Fruit fly (Drosophila melanogaster) whole organism, embryonic: Measurements from ENCODE around the gene CG1896.

Source experiments
- Atf3 ChIP-seq: fragments of 200-800 bp; sonication (Bioruptor generic); optimal IDR thresholded peaks from 3 replicates; lab custom pipeline; 2016; ENCODE audit warnings: missing biosample characterization, missing genetic modification characterization
- C15 ChIP-seq: fragments of 200-800 bp; sonication (Bioruptor generic); IDR thresholded peaks from 3 replicates; pipeline ENCODE4 v1.3.6; 2022; ENCODE audit warnings: missing biosample characterization, missing genetic modification characterization
- CG1024 ChIP-seq: fragments of 200-800 bp; sonication (Bioruptor generic); IDR thresholded peaks from 2 replicates; pipeline ENCODE4 v1.3.6; 2022; ENCODE audit warnings: missing biosample characterization, missing genetic modification characterization
- CG10267 ChIP-seq: fragments of 200-800 bp; sonication (Bioruptor generic); optimal IDR thresholded peaks from 2 replicates; lab custom pipeline; 2018; ENCODE audit warnings: missing biosample characterization, mild to moderate bottlenecking, missing genetic modification characterization, moderate library complexity
- CG12299 ChIP-seq: fragments of 200-800 bp; sonication (Bioruptor generic); optimal IDR thresholded peaks from 2 replicates; lab custom pipeline; 2018; ENCODE audit warnings: missing biosample characterization, mild to moderate bottlenecking, missing genetic modification characterization
- CG13424 ChIP-seq: fragments of 200-800 bp; sonication (Bioruptor generic); optimal IDR thresholded peaks from 2 replicates; lab custom pipeline; 2019; ENCODE audit warnings: missing biosample characterization, mild to moderate bottlenecking, missing genetic modification characterization, moderate library complexity
- CG1603 ChIP-seq: fragments of 200-800 bp; sonication (Bioruptor generic); optimal IDR thresholded peaks from 2 replicates; lab custom pipeline; 2019; ENCODE audit warnings: missing biosample characterization, mild to moderate bottlenecking, missing genetic modification characterization, moderate library complexity
- CG16813 ChIP-seq: fragments of 200-800 bp; sonication (Bioruptor generic); IDR thresholded peaks from 3 replicates; pipeline ENCODE4 v1.3.6; 2022; ENCODE audit warnings: missing biosample characterization, missing genetic modification characterization; ENCODE audit not compliant: partially characterized antibody
- CG17359 ChIP-seq: fragments of 200-800 bp; sonication (Bioruptor generic); optimal IDR thresholded peaks from 3 replicates; lab custom pipeline; 2018; ENCODE audit warnings: missing biosample characterization, mild to moderate bottlenecking, missing genetic modification characterization, moderate library complexity
- CG18262 ChIP-seq: fragments of 200-800 bp; optimal IDR thresholded peaks from 3 replicates; lab custom pipeline; 2019; ENCODE audit warnings: missing biosample characterization, mild to moderate bottlenecking, missing genetic modification characterization, moderate library complexity
- CG2116 ChIP-seq: fragments of 200-800 bp; sonication (Bioruptor generic); optimal IDR thresholded peaks from 3 replicates; lab custom pipeline; 2018; ENCODE audit warnings: missing biosample characterization, mild to moderate bottlenecking, missing genetic modification characterization
- CG2712 ChIP-seq: fragments of 200-800 bp; optimal IDR thresholded peaks from 3 replicates; lab custom pipeline; 2019; ENCODE audit warnings: missing biosample characterization, mild to moderate bottlenecking, missing genetic modification characterization, moderate library complexity
- CG30020 ChIP-seq: fragments of 200-800 bp; optimal IDR thresholded peaks from 2 replicates; lab custom pipeline; 2019; ENCODE audit warnings: missing biosample characterization, mild to moderate bottlenecking, missing genetic modification characterization, moderate library complexity
- CG3065 ChIP-seq: fragments of 200-800 bp; sonication (Bioruptor generic); optimal IDR thresholded peaks from 2 replicates; lab custom pipeline; 2016; ENCODE audit warnings: missing biosample characterization, missing genetic modification characterization
- CG32532 ChIP-seq: fragments of 200-800 bp; sonication (Bioruptor generic); IDR thresholded peaks from 2 replicates; pipeline ENCODE4 v1.3.6; 2022; ENCODE audit warnings: missing biosample characterization, missing genetic modification characterization
- CG4360 ChIP-seq: fragments of 200-800 bp; sonication (Bioruptor generic); IDR thresholded peaks from 2 replicates; pipeline ENCODE4 v1.3.6; 2022; ENCODE audit warnings: missing biosample characterization, missing genetic modification characterization
- CG4424 ChIP-seq: fragments of 200-800 bp; sonication (Bioruptor generic); optimal IDR thresholded peaks from 3 replicates; lab custom pipeline; 2016; ENCODE audit warnings: missing biosample characterization, missing genetic modification characterization
- CG6791 ChIP-seq: fragments of 200-800 bp; sonication (Bioruptor generic); IDR thresholded peaks from 3 replicates; pipeline ENCODE4 v1.3.6; 2022; ENCODE audit warnings: missing biosample characterization, missing genetic modification characterization; ENCODE audit not compliant: partially characterized antibody
- CG6854 ChIP-seq: fragments of 200-800 bp; sonication (Bioruptor generic); optimal IDR thresholded peaks from 3 replicates; lab custom pipeline; 2017; ENCODE audit warnings: missing biosample characterization, mild to moderate bottlenecking, missing genetic modification characterization
- CG7839 ChIP-seq: fragments of 200-800 bp; sonication (Bioruptor generic); optimal IDR thresholded peaks from 3 replicates; lab custom pipeline; 2018; ENCODE audit warnings: missing biosample characterization, mild to moderate bottlenecking, missing genetic modification characterization, moderate library complexity
- Camta ChIP-seq: fragments of 200-800 bp; sonication (Bioruptor generic); optimal IDR thresholded peaks from 2 replicates; lab custom pipeline; 2016; ENCODE audit warnings: missing biosample characterization, missing genetic modification characterization
- CoRest ChIP-seq: fragments of 200-800 bp; sonication (Bioruptor generic); optimal IDR thresholded peaks from 3 replicates; lab custom pipeline; 2018; ENCODE audit warnings: missing biosample characterization, mild to moderate bottlenecking, missing genetic modification characterization, moderate library complexity
- Dbx ChIP-seq: fragments of 200-800 bp; sonication (Bioruptor generic); IDR thresholded peaks from 3 replicates; pipeline ENCODE4 v1.3.6; 2022; ENCODE audit warnings: missing biosample characterization, missing genetic modification characterization
- Dip3 ChIP-seq: fragments of 200-800 bp; sonication (Bioruptor generic); optimal IDR thresholded peaks from 3 replicates; lab custom pipeline; 2016; ENCODE audit warnings: missing biosample characterization, missing genetic modification characterization
- Drgx ChIP-seq: fragments of 200-800 bp; sonication (Bioruptor generic); IDR thresholded peaks from 2 replicates; pipeline ENCODE4 v1.3.6; 2022; ENCODE audit warnings: missing biosample characterization, missing genetic modification characterization
- ERR ChIP-seq: fragments of 200-800 bp; sonication (Bioruptor generic); optimal IDR thresholded peaks from 2 replicates; lab custom pipeline; 2016; ENCODE audit warnings: missing biosample characterization, missing genetic modification characterization
- Fer2 ChIP-seq: fragments of 200-800 bp; sonication (Bioruptor generic); optimal IDR thresholded peaks from 2 replicates; lab custom pipeline; 2018; ENCODE audit warnings: missing biosample characterization, mild to moderate bottlenecking, missing genetic modification characterization, moderate library complexity
- Oli ChIP-seq: fragments of 200-800 bp; sonication (Bioruptor generic); optimal IDR thresholded peaks from 2 replicates; lab custom pipeline; 2018; ENCODE audit warnings: missing biosample characterization, mild to moderate bottlenecking, missing genetic modification characterization, moderate library complexity
- PHDP ChIP-seq: fragments of 200-800 bp; sonication (Bioruptor generic); optimal IDR thresholded peaks from 3 replicates; lab custom pipeline; 2018; ENCODE audit warnings: missing biosample characterization, mild to moderate bottlenecking, missing genetic modification characterization, moderate library complexity
- Pdp1 ChIP-seq, 2 experiments: fragments of 200-800 bp; sonication (Bioruptor generic); optimal IDR thresholded peaks; 3 replicates each; lab custom pipeline; 2016; ENCODE audit warnings: missing biosample characterization in 2 of 2, missing genetic modification characterization in 2 of 2, mild to moderate bottlenecking in 1 of 2, moderate library complexity in 1 of 2
- Six4 ChIP-seq: fragments of 200-800 bp; sonication (Bioruptor generic); optimal IDR thresholded peaks from 2 replicates; lab custom pipeline; 2016; ENCODE audit warnings: missing biosample characterization, missing genetic modification characterization
- Sox102F ChIP-seq: fragments of 200-800 bp; sonication (Bioruptor generic); optimal IDR thresholded peaks from 2 replicates; lab custom pipeline; 2018; ENCODE audit warnings: missing biosample characterization, mild to moderate bottlenecking, missing genetic modification characterization, moderate library complexity
- Xrp1 ChIP-seq: fragments of 200-800 bp; sonication (Bioruptor generic); IDR thresholded peaks from 2 replicates; pipeline ENCODE4 v1.3.6; 2022; ENCODE audit warnings: missing biosample characterization, missing genetic modification characterization
- ap ChIP-seq: fragments of 200-800 bp; sonication (Bioruptor generic); IDR thresholded peaks from 2 replicates; pipeline ENCODE4 v1.3.6; 2022; ENCODE audit warnings: missing biosample characterization, missing genetic modification characterization
- bcd ChIP-seq: fragments of 200-800 bp; sonication (Bioruptor generic); optimal IDR thresholded peaks from 2 replicates; lab custom pipeline; 2017; ENCODE audit warnings: missing biosample characterization, mild to moderate bottlenecking, missing genetic modification characterization
- emc ChIP-seq: fragments of 200-800 bp; sonication (Bioruptor generic); optimal IDR thresholded peaks from 2 replicates; lab custom pipeline; 2016; ENCODE audit warnings: missing biosample characterization, missing genetic modification characterization
- eyg ChIP-seq: fragments of 200-800 bp; sonication (Bioruptor generic); optimal IDR thresholded peaks from 3 replicates; lab custom pipeline; 2016; ENCODE audit warnings: missing biosample characterization, missing genetic modification characterization
- fu2 ChIP-seq: fragments of 200-800 bp; sonication (Bioruptor generic); optimal IDR thresholded peaks from 2 replicates; lab custom pipeline; 2016; ENCODE audit warnings: missing biosample characterization, missing genetic modification characterization
- grn ChIP-seq: fragments of 200-800 bp; sonication (Bioruptor generic); optimal IDR thresholded peaks from 3 replicates; lab custom pipeline; 2017; ENCODE audit warnings: missing biosample characterization, missing genetic modification characterization
- lmd ChIP-seq: fragments of 200-800 bp; sonication (Bioruptor generic); IDR thresholded peaks from 2 replicates; pipeline ENCODE4 v1.3.6; 2022; ENCODE audit warnings: missing biosample characterization, missing genetic modification characterization
- pita ChIP-seq: fragments of 200-800 bp; sonication (Bioruptor generic); optimal IDR thresholded peaks from 2 replicates; lab custom pipeline; 2017; ENCODE audit warnings: missing biosample characterization, mild to moderate bottlenecking, missing genetic modification characterization
- psq ChIP-seq: fragments of 200-800 bp; sonication (Bioruptor generic); optimal IDR thresholded peaks from 2 replicates; lab custom pipeline; 2017; ENCODE audit warnings: missing biosample characterization, missing genetic modification characterization
- sens ChIP-seq: fragments of 200-800 bp; sonication (Bioruptor generic); peaks from one replicate; lab custom pipeline; 2016; ENCODE audit warnings: missing biosample characterization, missing genetic modification characterization
- tap ChIP-seq: fragments of 200-800 bp; optimal IDR thresholded peaks from 3 replicates; lab custom pipeline; 2019; ENCODE audit warnings: missing biosample characterization, mild to moderate bottlenecking, missing genetic modification characterization, moderate library complexity
- unpg ChIP-seq: fragments of 200-800 bp; sonication (Bioruptor generic); optimal IDR thresholded peaks from 3 replicates; lab custom pipeline; 2018; ENCODE audit warnings: missing biosample characterization, mild to moderate bottlenecking, missing genetic modification characterization, moderate library complexity
- vvl ChIP-seq: fragments of 200-800 bp; sonication (Bioruptor generic); IDR thresholded peaks from 2 replicates; pipeline ENCODE4 v1.3.6; 2022; ENCODE audit warnings: missing biosample characterization, missing genetic modification characterization
- zf30C ChIP-seq: fragments of 200-800 bp; sonication (Bioruptor generic); optimal IDR thresholded peaks from 3 replicates; lab custom pipeline; 2018; ENCODE audit warnings: missing biosample characterization, mild to moderate bottlenecking, missing genetic modification characterization
- zfh1 ChIP-seq: fragments of 200-800 bp; sonication (Bioruptor generic); IDR thresholded peaks from 3 replicates; pipeline ENCODE4 v1.3.6; 2022; ENCODE audit warnings: missing biosample characterization, missing genetic modification characterization

Gene CG1896

DNA sequence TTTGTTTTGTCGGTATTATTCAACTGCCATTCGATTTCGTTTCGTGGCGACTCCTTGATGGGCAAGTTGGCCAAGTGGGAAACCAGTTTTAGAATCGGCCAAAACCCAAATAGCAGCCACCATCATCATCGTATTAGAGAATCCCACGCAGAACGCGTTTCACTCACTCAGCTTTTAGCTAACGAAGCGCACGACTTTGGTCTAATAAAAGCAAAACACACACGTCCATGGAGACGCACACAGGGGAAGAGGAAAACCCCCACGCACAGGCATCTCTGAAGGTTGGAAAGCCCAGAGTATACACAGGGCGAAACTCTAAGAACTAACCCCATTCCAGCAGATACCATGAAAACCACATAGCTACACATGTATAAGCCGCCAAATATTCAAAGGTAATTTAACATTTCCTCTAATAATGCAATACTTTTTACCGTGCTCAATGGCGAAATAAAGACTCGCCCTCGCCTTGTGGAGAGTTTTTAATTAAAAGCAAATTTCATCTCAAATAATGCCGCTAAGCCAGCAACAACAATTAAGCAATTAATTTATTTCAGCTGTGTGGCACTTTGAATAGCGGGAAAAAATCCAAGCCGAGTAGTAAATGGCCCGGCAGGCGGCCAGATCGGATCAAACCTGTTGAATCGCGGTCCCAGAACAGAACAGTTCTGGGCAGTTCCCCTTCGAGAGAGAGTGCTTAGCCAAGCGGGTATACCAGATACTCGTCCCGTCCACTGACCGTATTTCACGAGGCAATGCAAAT lies 32.6 kb upstream of the CG1896 start (continued):
- no peak for TF ChIP-seq CG16813 (GFP tag; lab: Robert Waterston, UW)
- TF ChIP-seq Dip3 (GFP tag; lab: Kevin White, UChicago) = no peak
- no peak for TF ChIP-seq CG6854 (GFP tag; lab: Kevin White, UChicago)
- TF ChIP-seq C15 (GFP tag; lab: Robert Waterston, UW) = no peak
- no peak for TF ChIP-seq fu2 (GFP tag; lab: Kevin White, UChicago)
- TF ChIP-seq Atf3 = no peak
- no peak for TF ChIP-seq psq (GFP tag; lab: Kevin White, UChicago)
- no peak for TF ChIP-seq ap (GFP tag; lab: Robert Waterston, UW)
- TF ChIP-seq ERR (GFP tag; lab: Kevin White, UChicago) = no peak
- TF ChIP-seq sens (GFP tag; lab: Kevin White, UChicago) = peak; percentile 76
- TF ChIP-seq pita (GFP tag; lab: Kevin White, UChicago) = no peak
- 0 out of 2 replicates have a peak, but pooled peaks have one; percentile 6 for TF ChIP-seq Xrp1 (GFP tag; lab: Robert Waterston, UW)
- TF ChIP-seq CG2116 (GFP tag; lab: Kevin White, UChicago) = no peak

DNA sequence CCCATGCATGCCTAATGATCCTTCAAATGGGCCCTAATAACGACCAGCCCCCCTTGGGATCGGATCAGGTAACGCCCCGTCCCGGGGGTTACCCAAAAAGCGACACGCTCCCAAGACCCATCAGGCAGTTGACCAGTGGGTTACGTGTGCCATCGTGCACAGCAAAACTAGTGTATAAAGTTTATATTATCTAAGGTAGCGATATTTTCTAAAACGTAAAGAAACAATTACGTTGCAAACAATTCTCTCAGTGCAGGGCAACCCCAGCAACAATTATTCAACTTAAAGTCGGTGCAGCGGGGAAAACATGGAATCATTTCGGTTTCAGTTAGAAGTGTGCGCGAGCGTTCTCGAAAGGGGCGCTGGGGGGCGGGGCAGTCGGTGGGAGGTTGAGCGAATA lies 31.5 kb upstream of the CG1896 start:
- TF ChIP-seq sens (GFP tag; lab: Kevin White, UChicago) (peak; percentile 84), Fer2 (tag; lab: Kevin White, UChicago) (no peak), CG18262 (tag; lab: Kevin White, UChicago) (peak; percentile 32), CoRest (tag; lab: Kevin White, UChicago) (peak; percentile 27), Dbx (GFP tag; lab: Robert Waterston, UW) (no peak), CG13424 (peak; percentile 6), PHDP (tag; lab: Kevin White, UChicago) (peak; percentile 6), unpg (peak; percentile 30), CG12299 (tag; lab: Kevin White, UChicago) (no peak), CG10267 (tag; lab: Kevin White, UChicago) (peak; percentile 1), vvl (GFP tag; lab: Robert Waterston, UW) (0 out of 2 replicates have a peak, but pooled peaks have one; percentile 36), CG1024 (0 out of 2 replicates have a peak, but pooled peaks have one; percentile 15), tap (tag; lab: Kevin White, UChicago) (no peak), CG7839 (tag; lab: Kevin White, UChicago) (peak; percentile 25), CG1603 (tag; lab: Kevin White, UChicago) (peak; percentile 58), emc (GFP tag; lab: Kevin White, UChicago) (no peak), CG32532 (no peak), Six4 (no peak), CG3065 (GFP tag; lab: Kevin White, UChicago) (peak; percentile 64), CG2712 (tag; lab: Kevin White, UChicago) (peak; percentile 58), CG17359 (tag; lab: Kevin White, UChicago) (peak; percentile 28), Pdp1 (GFP tag; optimal IDR thresholded peaks at IDR 0.05; lab: Kevin White, UChicago) (peak in 1 of 2 experiments; percentile 32), lmd (GFP tag; lab: Robert Waterston, UW) (0 out of 2 replicates have a peak, but pooled peaks have one; percentile 5), CG6791 (GFP tag; lab: Robert Waterston, UW) (0 out of 3 replicates have a peak, but pooled peaks have one; percentile 5), zfh1 (GFP tag; lab: Robert Waterston, UW) (0 out of 3 replicates have a peak, but pooled peaks have one; percentile 19), CG30020 (tag; lab: Kevin White, UChicago) (no peak), zf30C (GFP tag; lab: Kevin White, UChicago) (peak; percentile 73), Camta (no peak), Xrp1 (GFP tag; lab: Robert Waterston, UW) (peak; percentile 54; the same call in 1 of the 2 replicates), bcd (GFP tag; lab: Kevin White, UChicago) (peak; percentile 2), Oli (tag; lab: Kevin White, UChicago) (no peak), eyg (GFP tag; lab: Kevin White, UChicago) (no peak), CG4424 (GFP tag; lab: Kevin White, UChicago) (peak; percentile 8), Sox102F (GFP tag; lab: Kevin White, UChicago) (peak; percentile 21), CG4360 (GFP tag; lab: Robert Waterston, UW) (peak; percentile 34), Drgx (GFP tag; lab: Robert Waterston, UW) (peak; percentile 46), grn (GFP tag; lab: Kevin White, UChicago) (peak; percentile 10)
